Fruit fly (Drosophila melanogaster) whole organism, embryonic: ENCODE results near the gene Cln7.

ENCODE experiments used
- E2f1 ChIP-seq: fragments of 200-800 bp; sonication (Bioruptor generic); IDR thresholded peaks from 2 replicates; pipeline ENCODE4 v1.3.6; 2022; ENCODE audit warnings: missing biosample characterization, missing genetic modification characterization
- Ets65A ChIP-seq: fragments of 200-800 bp; sonication (Bioruptor generic); peaks from one replicate; lab custom pipeline; 2016; ENCODE audit warnings: missing biosample characterization, missing genetic modification characterization

DNA sequence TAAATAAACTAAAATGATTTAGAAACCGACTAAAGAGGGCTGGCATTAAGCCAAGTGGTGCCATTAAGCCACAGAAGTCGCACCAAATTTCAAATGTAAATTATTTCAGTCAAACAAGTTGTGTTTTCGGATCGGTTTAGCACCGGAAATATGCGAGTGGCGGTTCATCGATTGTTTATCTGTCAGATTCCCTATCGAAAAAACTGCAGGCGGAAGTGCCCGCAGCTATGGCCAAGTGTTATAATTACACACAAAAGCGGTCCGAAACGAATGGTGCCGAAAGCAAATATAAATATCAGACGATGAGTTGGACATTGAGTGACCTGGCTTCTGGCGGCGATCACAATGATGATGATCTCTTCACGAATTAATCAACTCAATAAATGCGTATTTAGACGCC, 45.0 kb upstream of the Cln7 start:
- TF ChIP-seq Ets65A (no peak), E2f1 (GFP tag; lab: Robert Waterston, UW) (no peak)
